Fruit fly (Drosophila melanogaster): ENCODE measurements around the gene Gba1a.

Gene Gba1a

dm6 chr3R:23652525-23653108 is 47.8 kb upstream of the Gba1a start (continued):
- TF ChIP-seq gcm2 (GFP tag; optimal IDR thresholded peaks at IDR 0.05) (peak; percentile 27), CG15696 (tag; optimal IDR thresholded peaks at IDR 0.05) (peak; percentile 18), CG12236 (GFP tag; optimal IDR thresholded peaks at IDR 0.05) (peak; percentile 38), hth (optimal IDR thresholded peaks at IDR 0.05) (no peak), sd (tag; optimal IDR thresholded peaks at IDR 0.05) (peak; percentile 49), br (optimal IDR thresholded peaks at IDR 0.05) (no peak), Dip2 (GFP tag; IDR thresholded peaks at IDR 0.05) (no peak), Neu2 (GFP tag; optimal IDR thresholded peaks at IDR 0.05; ENCODE audit: borderline replicate concordance) (no peak), stc (GFP tag; IDR thresholded peaks at IDR 0.05) (peak; percentile 50; the same call in 1 of the 2 replicates), Hr39 (optimal IDR thresholded peaks at IDR 0.05) (no peak), Drgx (GFP tag; IDR thresholded peaks at IDR 0.05) (no peak), seq (GFP tag; IDR thresholded peaks at IDR 0.05) (peak; percentile 84), CG5180 (GFP tag; optimal IDR thresholded peaks at IDR 0.05) (peak; percentile 42), pzg (GFP tag; optimal IDR thresholded peaks at IDR 0.05) (peak; percentile 2), dpn (GFP tag; optimal IDR thresholded peaks at IDR 0.05) (peak; percentile 36 to 59), CG11093 (GFP tag; IDR thresholded peaks at IDR 0.05) (no peak), jing (GFP tag; optimal IDR thresholded peaks at IDR 0.05) (no peak), jumu (GFP tag; optimal IDR thresholded peaks at IDR 0.05) (peak; percentile 4), CG31388 (GFP tag; optimal IDR thresholded peaks at IDR 0.05) (no peak), Nf-YC (tag; optimal IDR thresholded peaks at IDR 0.05) (peak; percentile 34), Jarid2 (GFP tag; optimal IDR thresholded peaks at IDR 0.05) (peak; percentile 41), CG10543 (GFP tag; optimal IDR thresholded peaks at IDR 0.05) (peak; percentile 46), YL-1 (GFP tag; optimal IDR thresholded peaks at IDR 0.05) (peak; percentile 48), ac (GFP tag; optimal IDR thresholded peaks at IDR 0.05) (no peak), en (GFP tag; optimal IDR thresholded peaks at IDR 0.05) (no peak), HLH3B (GFP tag; IDR thresholded peaks at IDR 0.05) (no peak; the same call in 1 of the 2 replicates), nerfin-2 (GFP tag; IDR thresholded peaks at IDR 0.05; ENCODE audit: partially characterized antibody) (no peak), nmo (GFP tag; optimal IDR thresholded peaks at IDR 0.05) (no peak), Tbp (GFP tag; optimal IDR thresholded peaks at IDR 0.05) (no peak), yki (optimal IDR thresholded peaks at IDR 0.05) (no peak), CG4820 (GFP tag; optimal IDR thresholded peaks at IDR 0.05) (no peak), H15 (GFP tag; IDR thresholded peaks at IDR 0.05) (no peak), CG7357 (GFP tag; IDR thresholded peaks at IDR 0.05) (peak; percentile 37; the same call in 1 of the 3 replicates), sens (GFP tag) (peak; percentile 80), Spps (tag; optimal IDR thresholded peaks at IDR 0.05) (no peak), CG42726 (GFP tag; IDR thresholded peaks at IDR 0.05; ENCODE audit: partially characterized antibody) (no peak), Dfd (GFP tag; optimal IDR thresholded peaks at IDR 0.05) (no peak), CG6689 (GFP tag; IDR thresholded peaks at IDR 0.05) (peak; percentile 35; the same call in 1 of the 2 replicates), HLH54F (GFP tag; optimal IDR thresholded peaks at IDR 0.05) (peak; percentile 31), CG6654 (GFP tag; optimal IDR thresholded peaks at IDR 0.05) (no peak), bowl (GFP tag; IDR thresholded peaks at IDR 0.05) (no peak), CG14050 (GFP tag; IDR thresholded peaks at IDR 0.05) (peak; percentile 33; the same call in 2 of the 3 replicates), CG11085 (GFP tag; IDR thresholded peaks at IDR 0.05) (peak; percentile 66; the same call in 1 of the 2 replicates), p53 (GFP tag; optimal IDR thresholded peaks at IDR 0.05) (peak; percentile 8), Dip3 (GFP tag; optimal IDR thresholded peaks at IDR 0.05) (peak; percentile 67), CG32772 (GFP tag; IDR thresholded peaks at IDR 0.05) (no peak), CG16815 (GFP tag; optimal IDR thresholded peaks at IDR 0.05) (no peak), insv (GFP tag; optimal IDR thresholded peaks at IDR 0.05) (no peak), Xrp1 (GFP tag; IDR thresholded peaks at IDR 0.05) (0 out of 2 replicates have a peak, but pooled peaks have one; percentile 12), Atf-2 (GFP tag; optimal IDR thresholded peaks at IDR 0.05) (no peak), CG11560 (tag; IDR thresholded peaks at IDR 0.05) (no peak), gcm (GFP tag; optimal IDR thresholded peaks at IDR 0.05) (no peak)
